Worm (Caenorhabditis elegans): ENCODE data around the gene famh-161.

DNA sequence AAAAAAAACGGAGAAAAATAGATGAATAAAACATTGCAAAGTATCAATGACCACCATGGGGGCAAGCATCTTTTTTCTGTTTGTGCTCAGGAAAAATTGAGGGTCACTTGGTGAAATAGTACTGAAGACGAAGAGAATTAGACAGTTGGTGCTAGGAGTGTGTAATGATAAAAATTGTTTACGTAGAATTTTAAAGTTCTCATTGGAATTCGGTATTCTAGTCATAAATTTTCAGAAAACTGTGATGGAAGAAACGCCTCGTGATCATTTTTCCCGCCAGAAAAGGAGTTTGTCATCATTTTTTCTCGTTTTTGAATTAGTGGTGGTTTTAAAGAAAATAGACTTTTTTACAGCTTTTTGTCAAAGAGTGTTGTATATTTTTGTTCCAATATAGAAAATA is 10.6 kb upstream of the famh-161 start:
- no peak for TF ChIP-seq snpc-4 (tag; optimal IDR thresholded peaks at IDR 0.05)
- TF ChIP-seq nhr-76 (tag; optimal IDR thresholded peaks at IDR 0.05), result no peak
- no peak for TF ChIP-seq lsy-2 (tag; optimal IDR thresholded peaks at IDR 0.05)
- no peak for TF ChIP-seq tbx-8 (GFP tag; optimal IDR thresholded peaks at IDR 0.05)
- TF ChIP-seq unc-62 (GFP tag; optimal IDR thresholded peaks at IDR 0.05), result no peak
- no peak for TF ChIP-seq nhr-237 (tag; optimal IDR thresholded peaks at IDR 0.05)

Data from whole organism, mixed stage, embryonic.